Fruit fly (Drosophila melanogaster) whole organism, embryonic: ENCODE measurements around the gene Gr5a.

ENCODE experiments used
- Awh ChIP-seq: fragments of 200-800 bp; sonication (Bioruptor generic); IDR thresholded peaks from 2 replicates; pipeline ENCODE4, ENCODE4 v1.3.6; 2022; ENCODE audit warnings: missing biosample characterization, missing genetic modification characterization
- Bgb ChIP-seq: fragments of 200-800 bp; sonication (Bioruptor generic); IDR thresholded peaks from 2 replicates; pipeline ENCODE4 v1.3.6; 2022; ENCODE audit warnings: missing biosample characterization, missing genetic modification characterization; ENCODE audit not compliant: partially characterized antibody
- Blimp-1 ChIP-seq: fragments of 200-800 bp; sonication (Bioruptor generic); optimal IDR thresholded peaks from 3 replicates; lab custom pipeline; 2018; ENCODE audit warnings: missing biosample characterization, missing genetic modification characterization, mild to moderate bottlenecking, moderate library complexity, missing genetic modification reagents
- C15 ChIP-seq: fragments of 200-800 bp; sonication (Bioruptor generic); IDR thresholded peaks from 3 replicates; pipeline ENCODE4 v1.3.6; 2022; ENCODE audit warnings: missing biosample characterization, missing genetic modification characterization
- CG10274 ChIP-seq: fragments of 200-800 bp; sonication (Bioruptor generic); optimal IDR thresholded peaks from 3 replicates; lab custom pipeline; 2017; ENCODE audit warnings: missing biosample characterization, mild to moderate bottlenecking, missing genetic modification characterization
- CG10654 ChIP-seq: fragments of 200-800 bp; sonication (Bioruptor generic); optimal IDR thresholded peaks from 2 replicates; lab custom pipeline; 2016; ENCODE audit warnings: missing biosample characterization, missing genetic modification characterization
- CG10979 ChIP-seq: fragments of 200-800 bp; sonication (Bioruptor generic); optimal IDR thresholded peaks from 2 replicates; lab custom pipeline; 2018; ENCODE audit warnings: missing biosample characterization, mild to moderate bottlenecking, missing genetic modification characterization, moderate library complexity
- CG11247 ChIP-seq: fragments of 200-800 bp; sonication (Bioruptor generic); IDR thresholded peaks from 2 replicates; pipeline ENCODE4 v1.3.6; 2022; ENCODE audit warnings: missing biosample characterization, missing genetic modification characterization
- CG13624 ChIP-seq: fragments of 200-800 bp; sonication (Bioruptor generic); optimal IDR thresholded peaks from 2 replicates; lab custom pipeline; 2016; ENCODE audit warnings: missing biosample characterization, missing genetic modification characterization
- CG13775 ChIP-seq: fragments of 200-800 bp; sonication (Bioruptor generic); optimal IDR thresholded peaks from 3 replicates; lab custom pipeline; 2017; ENCODE audit warnings: missing biosample characterization, mild to moderate bottlenecking, missing genetic modification characterization
- CG14667 ChIP-seq: fragments of 200-800 bp; sonication (Bioruptor generic); IDR thresholded peaks from 2 replicates; pipeline ENCODE4 v1.3.6; 2022; ENCODE audit warnings: missing biosample characterization, missing genetic modification characterization
- CG14710 ChIP-seq: fragments of 200-800 bp; sonication (Bioruptor generic); optimal IDR thresholded peaks from 3 replicates; lab custom pipeline; 2019; ENCODE audit warnings: missing biosample characterization, mild to moderate bottlenecking, missing genetic modification characterization, moderate library complexity
- CG1603 ChIP-seq: fragments of 200-800 bp; sonication (Bioruptor generic); optimal IDR thresholded peaks from 2 replicates; lab custom pipeline; 2019; ENCODE audit warnings: missing biosample characterization, mild to moderate bottlenecking, missing genetic modification characterization, moderate library complexity
- CG16779 ChIP-seq: fragments of 200-800 bp; sonication (Bioruptor generic); IDR thresholded peaks from 2 replicates; pipeline ENCODE4 v1.3.6; 2022; ENCODE audit warnings: missing biosample characterization, missing genetic modification characterization
- CG16863 ChIP-seq: fragments of 200-800 bp; sonication (Bioruptor generic); optimal IDR thresholded peaks from 3 replicates; lab custom pipeline; 2016; ENCODE audit warnings: missing biosample characterization, missing genetic modification characterization
- CG6813 ChIP-seq: fragments of 200-800 bp; sonication (Bioruptor generic); optimal IDR thresholded peaks from 2 replicates; lab custom pipeline; 2017; ENCODE audit warnings: missing biosample characterization, missing genetic modification characterization, mild to moderate bottlenecking, moderate library complexity, missing genetic modification reagents
- CG7839 ChIP-seq: fragments of 200-800 bp; sonication (Bioruptor generic); optimal IDR thresholded peaks from 3 replicates; lab custom pipeline; 2018; ENCODE audit warnings: missing biosample characterization, mild to moderate bottlenecking, missing genetic modification characterization, moderate library complexity
- CG8290 ChIP-seq, 3 experiments: fragments of 200-800 bp; sonication (Bioruptor generic); optimal IDR thresholded peaks; 2 replicates each; lab custom pipeline; 2016 to 2019; ENCODE audit warnings: missing biosample characterization in 3 of 3, missing genetic modification characterization in 3 of 3, mild to moderate bottlenecking in 2 of 3, moderate library complexity in 1 of 3
- CG8359 ChIP-seq: fragments of 200-800 bp; sonication (Bioruptor generic); optimal IDR thresholded peaks from 2 replicates; lab custom pipeline; 2017; ENCODE audit warnings: missing biosample characterization, mild to moderate bottlenecking, missing genetic modification characterization, borderline replicate concordance
- CG8388 ChIP-seq: fragments of 200-800 bp; sonication (Bioruptor generic); optimal IDR thresholded peaks from 2 replicates; lab custom pipeline; 2019; ENCODE audit warnings: missing biosample characterization, mild to moderate bottlenecking, missing genetic modification characterization, moderate library complexity
- CG9437 ChIP-seq: fragments of 200-800 bp; sonication (Bioruptor generic); optimal IDR thresholded peaks from 2 replicates; lab custom pipeline; 2018; ENCODE audit warnings: missing biosample characterization, mild to moderate bottlenecking, missing genetic modification characterization
- CTCF ChIP-seq: fragments of 200-800 bp; sonication (Bioruptor generic); optimal IDR thresholded peaks from 2 replicates; lab custom pipeline; 2017; ENCODE audit warnings: missing biosample characterization, mild to moderate bottlenecking, missing genetic modification characterization, moderate library complexity
- E2f2 ChIP-seq: fragments of 200-800 bp; sonication (Bioruptor generic); IDR thresholded peaks from 2 replicates; pipeline ENCODE4 v1.3.6; 2022; ENCODE audit warnings: missing biosample characterization, missing genetic modification characterization
- HmgZ ChIP-seq: fragments of 200-800 bp; sonication (Bioruptor generic); optimal IDR thresholded peaks from 2 replicates; lab custom pipeline; 2018; ENCODE audit warnings: missing biosample characterization, mild to moderate bottlenecking, missing genetic modification characterization
- Mrtf ChIP-seq: fragments of 200-800 bp; sonication (Bioruptor generic); IDR thresholded peaks from 3 replicates; pipeline ENCODE4 v1.3.6; 2022; ENCODE audit warnings: missing biosample characterization, missing genetic modification characterization
- Myb ChIP-seq: fragments of 200-800 bp; sonication (Bioruptor generic); optimal IDR thresholded peaks from 2 replicates; lab custom pipeline; 2016; ENCODE audit warnings: missing biosample characterization, missing genetic modification characterization
- PHDP ChIP-seq: fragments of 200-800 bp; sonication (Bioruptor generic); optimal IDR thresholded peaks from 3 replicates; lab custom pipeline; 2018; ENCODE audit warnings: missing biosample characterization, mild to moderate bottlenecking, missing genetic modification characterization, moderate library complexity
- Scr ChIP-seq: fragments of 200-800 bp; sonication (Bioruptor generic); IDR thresholded peaks from 2 replicates; pipeline ENCODE4 v1.3.6; 2022; ENCODE audit warnings: missing biosample characterization, missing genetic modification characterization; ENCODE audit not compliant: partially characterized antibody
- TFAM ChIP-seq: fragments of 200-800 bp; sonication (Bioruptor generic); optimal IDR thresholded peaks from 2 replicates; lab custom pipeline; 2017; ENCODE audit warnings: missing biosample characterization, missing genetic modification characterization, inconsistent platforms
- Xbp1 ChIP-seq: fragments of 200-800 bp; sonication (Bioruptor generic); optimal IDR thresholded peaks from 3 replicates; lab custom pipeline; 2016; ENCODE audit warnings: missing biosample characterization, mild to moderate bottlenecking, missing genetic modification characterization
- ash1 ChIP-seq: fragments of 200-800 bp; sonication (Bioruptor generic); optimal IDR thresholded peaks from 2 replicates; lab custom pipeline; 2018; ENCODE audit warnings: missing biosample characterization, mild to moderate bottlenecking, missing genetic modification characterization
- bigmax ChIP-seq: fragments of 200-800 bp; sonication (Bioruptor generic); optimal IDR thresholded peaks from 2 replicates; lab custom pipeline; 2018; ENCODE audit warnings: missing biosample characterization, mild to moderate bottlenecking, missing genetic modification characterization
- ci ChIP-seq: fragments of 200-800 bp; sonication (Bioruptor generic); IDR thresholded peaks from 3 replicates; pipeline ENCODE4 v1.3.6; 2022; ENCODE audit warnings: missing biosample characterization, missing genetic modification characterization
- crol ChIP-seq: fragments of 200-800 bp; sonication (Bioruptor generic); IDR thresholded peaks from 2 replicates; pipeline ENCODE4 v1.3.6; 2022; ENCODE audit warnings: missing biosample characterization, missing genetic modification characterization
- dmrt11E ChIP-seq: fragments of 200-800 bp; sonication (Bioruptor generic); optimal IDR thresholded peaks from 3 replicates; lab custom pipeline; 2018; ENCODE audit warnings: missing biosample characterization, mild to moderate bottlenecking, missing genetic modification characterization, moderate library complexity
- eyg ChIP-seq: fragments of 200-800 bp; sonication (Bioruptor generic); optimal IDR thresholded peaks from 3 replicates; lab custom pipeline; 2016; ENCODE audit warnings: missing biosample characterization, missing genetic modification characterization
- fu2 ChIP-seq: fragments of 200-800 bp; sonication (Bioruptor generic); optimal IDR thresholded peaks from 2 replicates; lab custom pipeline; 2016; ENCODE audit warnings: missing biosample characterization, missing genetic modification characterization
- gsb ChIP-seq: fragments of 200-800 bp; sonication (Bioruptor generic); IDR thresholded peaks from 2 replicates; pipeline ENCODE4 v1.3.6; 2022; ENCODE audit warnings: missing biosample characterization, missing genetic modification characterization
- gsb-n ChIP-seq: fragments of 200-800 bp; sonication (Bioruptor generic); optimal IDR thresholded peaks from 3 replicates; lab custom pipeline; 2018; ENCODE audit warnings: missing biosample characterization, mild to moderate bottlenecking, missing genetic modification characterization
- inv ChIP-seq: fragments of 200-800 bp; sonication (Bioruptor generic); IDR thresholded peaks from 2 replicates; pipeline ENCODE4 v1.3.6; 2022; ENCODE audit warnings: missing biosample characterization, missing genetic modification characterization; ENCODE audit not compliant: partially characterized antibody
- klu ChIP-seq: fragments of 200-800 bp; sonication (Bioruptor generic); IDR thresholded peaks from 2 replicates; pipeline ENCODE4 v1.3.6; 2022; ENCODE audit warnings: missing biosample characterization, missing genetic modification characterization
- nmo ChIP-seq: fragments of 200-800 bp; sonication (Bioruptor generic); optimal IDR thresholded peaks from 2 replicates; lab custom pipeline; 2018; ENCODE audit warnings: missing biosample characterization, mild to moderate bottlenecking, missing genetic modification characterization, moderate library complexity
- org-1 ChIP-seq: fragments of 200-800 bp; sonication (Bioruptor generic); optimal IDR thresholded peaks from 2 replicates; lab custom pipeline; 2017; ENCODE audit warnings: missing biosample characterization, missing genetic modification characterization
- salm ChIP-seq: fragments of 200-800 bp; sonication (Bioruptor generic); optimal IDR thresholded peaks from 2 replicates; lab custom pipeline; 2018; ENCODE audit warnings: missing biosample characterization, mild to moderate bottlenecking, missing genetic modification characterization
- slbo ChIP-seq: fragments of 200-800 bp; sonication (Bioruptor generic); IDR thresholded peaks from 2 replicates; pipeline ENCODE4 v1.3.6; 2022; ENCODE audit warnings: missing biosample characterization, missing genetic modification characterization
- sna ChIP-seq: fragments of 200-800 bp; sonication (Bioruptor generic); IDR thresholded peaks from 2 replicates; pipeline ENCODE4 v1.3.6; 2022; ENCODE audit warnings: missing biosample characterization, missing genetic modification characterization; ENCODE audit not compliant: partially characterized antibody
- ssp ChIP-seq: fragments of 200-800 bp; sonication (Bioruptor generic); IDR thresholded peaks from 2 replicates; pipeline ENCODE4 v1.3.6; 2022; ENCODE audit warnings: missing biosample characterization, missing genetic modification characterization
- usp ChIP-seq: fragments of >200 bp; optimal IDR thresholded peaks from 2 replicates; lab custom pipeline; 2017; ENCODE audit warnings: missing biosample characterization, missing genetic modification characterization

Gr5a gene

DNA sequence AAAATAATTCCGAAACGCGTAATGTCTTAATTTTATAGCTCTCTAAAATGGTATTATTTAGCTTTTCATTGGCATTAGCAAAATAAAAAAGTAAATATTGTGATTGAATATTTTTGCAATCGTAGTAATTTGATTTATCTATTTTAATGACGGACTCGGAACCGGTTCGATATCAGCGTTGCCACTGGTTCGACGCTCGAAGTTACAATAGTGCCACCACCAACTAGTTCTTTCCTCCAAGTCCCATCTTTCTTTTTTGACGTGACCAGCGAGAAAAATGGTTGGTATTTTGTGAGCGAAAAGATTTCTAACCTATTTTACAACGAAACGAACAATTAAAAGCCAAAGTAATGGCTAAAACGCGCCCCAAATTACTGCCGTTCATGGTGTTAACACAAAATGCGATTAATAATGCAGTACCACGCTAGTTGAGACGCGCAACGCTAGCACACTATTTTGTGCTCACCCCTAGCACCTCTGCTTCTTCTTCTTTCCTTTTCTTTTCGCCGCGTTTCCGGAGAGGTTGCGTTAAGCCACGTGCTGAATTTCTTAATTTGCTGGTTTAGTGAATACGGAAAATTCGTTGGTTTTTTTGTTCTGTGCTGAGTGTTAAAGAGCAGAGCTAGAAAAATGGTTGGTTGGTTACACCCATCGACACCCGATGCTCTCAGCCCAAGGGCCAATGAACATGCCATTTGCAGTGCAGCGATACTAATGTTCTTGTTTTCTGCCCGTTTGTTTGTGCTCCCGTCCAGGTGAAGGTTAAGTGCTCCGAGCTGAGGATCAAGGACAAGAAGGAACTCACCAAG lies 8.0 kb upstream of the Gr5a start, which contains the start of gene RpL35 (continued):
- TF ChIP-seq HmgZ (tag; lab: Kevin White, UChicago): peak; percentile 48
- TF ChIP-seq CG1603: peak; percentile 55
- TF ChIP-seq CG9437 (GFP tag; lab: Kevin White, UChicago): no peak
- peak; percentile 25 for TF ChIP-seq gsb-n (tag; lab: Kevin White, UChicago)
- TF ChIP-seq CG8388: peak; percentile 13
- TF ChIP-seq slbo (GFP tag; lab: Robert Waterston, UW): peak; percentile 23; the same call in 1 of the 2 replicates
- peak; percentile 12 for TF ChIP-seq Xbp1
- TF ChIP-seq CG8290 (GFP tag; optimal IDR thresholded peaks at IDR 0.05; lab: Kevin White, UChicago): no peak
- TF ChIP-seq CG8290 (tag; optimal IDR thresholded peaks at IDR 0.05; lab: Kevin White, UChicago): peak in 1 of 2 experiments; percentile 41
- no peak for TF ChIP-seq usp
- 0 out of 2 replicates have a peak, but pooled peaks have one; percentile 43 for TF ChIP-seq sna (GFP tag; lab: Robert Waterston, UW)
- peak; percentile 46; the same call in 1 of the 2 replicates for TF ChIP-seq inv
- peak; percentile 23 for TF ChIP-seq Blimp-1 (GFP tag; lab: Kevin White, UChicago)
- no peak for TF ChIP-seq dmrt11E (tag; lab: Kevin White, UChicago)
- TF ChIP-seq fu2 (GFP tag; lab: Kevin White, UChicago): peak; percentile 23
- TF ChIP-seq eyg (GFP tag; lab: Kevin White, UChicago): peak; percentile 30
- TF ChIP-seq ssp (GFP tag; lab: Robert Waterston, UW): no peak
- TF ChIP-seq nmo: peak; percentile 45
- peak; percentile 18 for TF ChIP-seq CG10979 (tag; lab: Kevin White, UChicago)
- TF ChIP-seq ci: 0 out of 3 replicates have a peak, but pooled peaks have one; percentile 50
- TF ChIP-seq bigmax: peak; percentile 77
- peak; percentile 3 for TF ChIP-seq CG16863 (GFP tag; lab: Kevin White, UChicago)
- peak; percentile 22 for TF ChIP-seq CG13775 (GFP tag; lab: Kevin White, UChicago)
- TF ChIP-seq CTCF: peak; percentile 14
- TF ChIP-seq crol: 0 out of 2 replicates have a peak, but pooled peaks have one; percentile 29
- TF ChIP-seq CG7839: peak; percentile 49
- TF ChIP-seq ash1: peak; percentile 10
- peak; percentile 29; the same call in 1 of the 2 replicates for TF ChIP-seq Bgb (GFP tag; lab: Robert Waterston, UW)
- TF ChIP-seq CG13624 (GFP tag; lab: Kevin White, UChicago): peak; percentile 47
- TF ChIP-seq Scr: peak; percentile 52
- TF ChIP-seq E2f2 (GFP tag; lab: Robert Waterston, UW): peak; percentile 41
- peak; percentile 6 for TF ChIP-seq CG8359 (GFP tag; lab: Kevin White, UChicago)
- peak; percentile 37 for TF ChIP-seq CG14710 (tag; lab: Kevin White, UChicago)
- TF ChIP-seq C15 (GFP tag; lab: Robert Waterston, UW): no peak
- 0 out of 2 replicates have a peak, but pooled peaks have one; percentile 13 for TF ChIP-seq Awh (GFP tag; lab: Robert Waterston, UW)
- no peak for TF ChIP-seq TFAM
- peak; percentile 35 for TF ChIP-seq Myb (GFP tag; lab: Kevin White, UChicago)
- TF ChIP-seq CG16779 (GFP tag; lab: Robert Waterston, UW): no peak
- TF ChIP-seq CG6813: peak; percentile 45
- peak; percentile 13 for TF ChIP-seq CG10654 (GFP tag; lab: Kevin White, UChicago)
- no peak for TF ChIP-seq Mrtf (GFP tag; lab: Robert Waterston, UW)
- TF ChIP-seq CG14667: no peak
- TF ChIP-seq PHDP (tag; lab: Kevin White, UChicago): peak; percentile 49
- TF ChIP-seq salm (tag; lab: Kevin White, UChicago): peak; percentile 33
- no peak for TF ChIP-seq klu
- TF ChIP-seq gsb (GFP tag; lab: Robert Waterston, UW): no peak
- TF ChIP-seq CG11247: peak; percentile 27; the same call in 1 of the 2 replicates
- TF ChIP-seq CG10274 (GFP tag; lab: Kevin White, UChicago): peak; percentile 11
- peak; percentile 23 for TF ChIP-seq org-1 (GFP tag; lab: Kevin White, UChicago)
